Worm (Caenorhabditis elegans): ENCODE results near the gene T21C12.4.

DNA sequence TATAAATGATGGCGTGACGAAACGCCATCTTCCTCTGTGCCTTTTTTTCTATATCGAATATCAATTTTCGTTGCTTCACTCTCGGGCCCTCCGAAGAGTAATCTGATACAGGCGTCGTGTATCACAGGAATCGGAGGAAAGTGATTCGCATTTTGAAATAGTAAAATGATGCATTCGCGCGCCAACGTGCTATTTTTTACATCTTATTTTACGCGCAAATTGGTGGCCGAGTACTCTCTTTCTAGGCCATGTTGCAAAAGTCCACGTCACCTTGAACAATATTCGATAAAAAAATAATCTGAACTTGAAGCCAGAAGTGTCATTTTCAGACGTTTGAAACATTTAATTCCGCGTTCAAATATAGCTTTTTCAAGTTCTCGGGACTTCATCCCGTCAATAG is 38.2 kb downstream of the T21C12.4 start:
- no peak for TF ChIP-seq zip-2 (tag; optimal IDR thresholded peaks at IDR 0.05)
- TF ChIP-seq fkh-10 (GFP tag; optimal IDR thresholded peaks at IDR 0.05): no peak
